Worm (Caenorhabditis elegans) whole organism, L1 larva: ENCODE measurements around the gene dpy-26.

ENCODE experiments used
- C16A3.4 ChIP-seq: fragments of 150-350 bp; optimal IDR thresholded peaks from 2 replicates; lab custom pipeline; 2014; ENCODE audit warnings: missing biosample characterization, missing genetic modification characterization
- C34B4.2 ChIP-seq: sonication (generic microtip); optimal IDR thresholded peaks from 2 replicates; lab custom pipeline; 2017; ENCODE audit warnings: mild to moderate bottlenecking, missing genetic modification characterization, missing compliant biosample characterization
- aha-1 ChIP-seq: fragments of 150-350 bp; optimal IDR thresholded peaks from 2 replicates; lab custom pipeline; 2014; ENCODE audit warnings: missing biosample characterization, missing genetic modification characterization
- blmp-1 ChIP-seq: fragments of 150-350 bp; optimal IDR thresholded peaks from 2 replicates; lab custom pipeline; 2014; ENCODE audit warnings: missing biosample characterization, missing genetic modification characterization
- dpl-1 ChIP-seq, 3 experiments: fragments of 150-350 bp in 2 of 3; sonication (generic microtip) in 1 of 3; optimal IDR thresholded peaks; 2 replicates each; lab custom pipeline; 2014 to 2017; ENCODE audit warnings: missing biosample characterization in 3 of 3, missing genetic modification characterization in 3 of 3, missing genetic modification reagents in 3 of 3
- dsc-1 ChIP-seq: sonication (generic microtip); optimal IDR thresholded peaks from 2 replicates; lab custom pipeline; 2016; ENCODE audit warnings: mild to moderate bottlenecking, missing genetic modification characterization, missing compliant biosample characterization
- efl-1 ChIP-seq, 4 experiments: fragments of 150-350 bp; optimal IDR thresholded peaks in 3 of 4; peaks in 1 of 4; 1 replicate in 1 of 4; 2 replicates in 3 of 4; lab custom pipeline; 2014; ENCODE audit warnings: missing biosample characterization in 2 of 4, missing genetic modification characterization in 2 of 4, missing genetic modification reagents in 2 of 4
- elt-2 ChIP-seq: sonication (generic microtip); optimal IDR thresholded peaks from 2 replicates; lab custom pipeline; 2016; ENCODE audit warnings: missing genetic modification characterization, mild to moderate bottlenecking, inconsistent platforms, missing compliant biosample characterization, missing genetic modification reagents
- elt-3 ChIP-seq, 6 experiments: fragments of 150-350 bp in 1 of 6; sonication (generic microtip); optimal IDR thresholded peaks; 2 replicates each; lab custom pipeline; 2017 to 2018; ENCODE audit warnings: missing biosample characterization in 6 of 6, missing genetic modification characterization in 6 of 6, inconsistent platforms in 1 of 6
- grh-1 ChIP-seq: fragments of 200-800 bp; sonication (Bioruptor generic); IDR thresholded peaks from 2 replicates; pipeline ENCODE4 v1.3.6; 2022; ENCODE audit warnings: missing genetic modification reagents, missing genetic modification characterization, missing compliant biosample characterization
- hlh-17 ChIP-seq: fragments of 200-800 bp; sonication (Bioruptor generic); optimal IDR thresholded peaks from 2 replicates; lab custom pipeline; 2018; ENCODE audit warnings: missing genetic modification characterization, mild to moderate bottlenecking, missing compliant biosample characterization, moderate library complexity, borderline replicate concordance
- hlh-4 ChIP-seq: sonication (generic microtip); optimal IDR thresholded peaks from 2 replicates; lab custom pipeline; 2016; ENCODE audit warnings: mild to moderate bottlenecking, missing genetic modification characterization, missing compliant biosample characterization
- jun-1 ChIP-seq: fragments of 150-350 bp; optimal IDR thresholded peaks from 2 replicates; lab custom pipeline; 2014; ENCODE audit warnings: missing biosample characterization, missing genetic modification reagents, missing genetic modification characterization
- lin-14 ChIP-seq: fragments of 200-800 bp; sonication (Bioruptor generic); optimal IDR thresholded peaks from 2 replicates; lab custom pipeline; 2018; ENCODE audit warnings: mild to moderate bottlenecking, missing genetic modification characterization, moderate library complexity, missing compliant biosample characterization
- lin-35 ChIP-seq, 2 experiments: fragments of 150-350 bp; optimal IDR thresholded peaks; 2 replicates each; lab custom pipeline; 2014; ENCODE audit warnings: missing biosample characterization in 2 of 2, missing genetic modification characterization in 2 of 2, missing genetic modification reagents in 2 of 2
- lsy-2 ChIP-seq, 2 experiments: fragments of 150-350 bp; optimal IDR thresholded peaks; 2 replicates each; lab custom pipeline; 2014; ENCODE audit warnings: missing biosample characterization in 2 of 2, missing genetic modification characterization in 2 of 2
- mef-2 ChIP-seq: fragments of 150-350 bp; optimal IDR thresholded peaks from 2 replicates; lab custom pipeline; 2014; ENCODE audit warnings: missing biosample characterization, missing genetic modification characterization
- mep-1 ChIP-seq: fragments of 150-350 bp; optimal IDR thresholded peaks from 2 replicates; lab custom pipeline; 2014; ENCODE audit warnings: missing biosample characterization, missing genetic modification characterization
- nhr-12 ChIP-seq: sonication (generic microtip); optimal IDR thresholded peaks from 2 replicates; lab custom pipeline; 2017; ENCODE audit warnings: missing biosample characterization, missing genetic modification characterization
- nhr-20 ChIP-seq: sonication (generic microtip); optimal IDR thresholded peaks from 2 replicates; lab custom pipeline; 2016; ENCODE audit warnings: mild to moderate bottlenecking, missing genetic modification characterization, missing compliant biosample characterization
- nhr-47 ChIP-seq: sonication (generic microtip); optimal IDR thresholded peaks from 2 replicates; lab custom pipeline; 2016; ENCODE audit warnings: mild to moderate bottlenecking, missing genetic modification characterization, moderate library complexity, missing compliant biosample characterization
- nhr-85 ChIP-seq: sonication (generic microtip); peaks from one replicate; lab custom pipeline; 2016; ENCODE audit warnings: missing genetic modification characterization, inconsistent platforms, missing compliant biosample characterization
- nhr-90 ChIP-seq: sonication (generic microtip); optimal IDR thresholded peaks from 2 replicates; lab custom pipeline; 2016; ENCODE audit warnings: mild to moderate bottlenecking, missing genetic modification characterization, missing compliant biosample characterization; ENCODE audit not compliant: poor library complexity
- snpc-4 ChIP-seq: fragments of 150-350 bp; optimal IDR thresholded peaks from 2 replicates; lab custom pipeline; 2014; ENCODE audit warnings: missing biosample characterization, missing genetic modification characterization
- snu-23 ChIP-seq: sonication (generic microtip); optimal IDR thresholded peaks from 2 replicates; lab custom pipeline; 2016; ENCODE audit warnings: missing genetic modification characterization, missing compliant biosample characterization
- tlp-1 ChIP-seq: fragments of 150-350 bp; optimal IDR thresholded peaks from 2 replicates; lab custom pipeline; 2014; ENCODE audit warnings: missing biosample characterization, missing genetic modification characterization
- ztf-4 ChIP-seq: fragments of 150-350 bp; optimal IDR thresholded peaks from 2 replicates; lab custom pipeline; 2014; ENCODE audit warnings: missing biosample characterization, missing genetic modification characterization

The dpy-26 gene

DNA sequence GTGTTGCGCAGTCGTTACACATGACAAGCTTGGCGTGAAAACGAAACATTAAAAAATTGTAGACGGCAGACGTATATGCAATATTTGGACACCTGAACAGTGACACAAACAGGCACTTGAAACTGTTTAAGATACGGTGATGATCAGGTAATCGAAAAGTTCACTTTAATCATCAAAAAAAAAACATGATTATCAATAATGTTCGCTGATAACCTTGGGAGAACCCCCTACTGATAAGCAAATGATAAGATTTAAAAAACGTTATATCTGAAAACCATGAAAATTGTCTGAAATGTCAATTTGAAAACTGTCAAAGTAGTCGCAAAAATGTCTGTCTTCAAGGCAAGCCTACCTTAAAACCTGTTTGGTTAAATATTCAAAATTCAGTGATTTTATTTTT lies 51.2 kb downstream of the dpy-26 start:
- TF ChIP-seq mef-2 (tag; lab: Kevin White, UChicago), result no peak
- peak; percentile 5 for TF ChIP-seq elt-2 (tag; lab: Kevin White, UChicago)

DNA sequence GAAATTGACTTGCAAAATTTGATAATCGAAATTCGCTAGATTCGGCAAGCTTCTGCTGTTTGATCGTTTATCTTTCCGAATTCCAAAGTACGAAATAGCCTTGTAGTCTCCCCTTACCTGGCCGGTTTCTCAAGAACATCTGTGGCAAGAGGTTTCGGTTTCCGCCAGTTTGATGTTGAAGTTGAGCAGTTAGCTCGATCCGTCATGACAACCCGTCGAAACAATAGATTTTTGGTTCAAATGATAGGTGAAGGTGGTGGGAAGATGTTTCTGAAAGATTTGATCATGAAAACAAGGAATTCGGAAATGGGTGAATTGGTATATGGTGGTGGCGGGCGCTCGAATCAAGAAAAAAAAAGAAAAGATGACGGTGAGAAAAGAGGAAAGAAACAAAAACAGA lies 52.7 kb downstream of the dpy-26 start, which contains the start of gene acs-20:
acs-20 (minus strand) TSS at position 270 of the 400 bp plus-strand sequence.
- TF ChIP-seq efl-1 (optimal IDR thresholded peaks at IDR 0.05; lab: Kevin White, UChicago) (no peak), efl-1 (GFP tag; optimal IDR thresholded peaks at IDR 0.05 in 1 of 2; lab: Kevin White, UChicago) (peak in 1 of 2 experiments; percentile 74), nhr-47 (tag; lab: Kevin White, UChicago) (no peak)
- TF ChIP-seq, all 84 proteins: peak for 1

DNA sequence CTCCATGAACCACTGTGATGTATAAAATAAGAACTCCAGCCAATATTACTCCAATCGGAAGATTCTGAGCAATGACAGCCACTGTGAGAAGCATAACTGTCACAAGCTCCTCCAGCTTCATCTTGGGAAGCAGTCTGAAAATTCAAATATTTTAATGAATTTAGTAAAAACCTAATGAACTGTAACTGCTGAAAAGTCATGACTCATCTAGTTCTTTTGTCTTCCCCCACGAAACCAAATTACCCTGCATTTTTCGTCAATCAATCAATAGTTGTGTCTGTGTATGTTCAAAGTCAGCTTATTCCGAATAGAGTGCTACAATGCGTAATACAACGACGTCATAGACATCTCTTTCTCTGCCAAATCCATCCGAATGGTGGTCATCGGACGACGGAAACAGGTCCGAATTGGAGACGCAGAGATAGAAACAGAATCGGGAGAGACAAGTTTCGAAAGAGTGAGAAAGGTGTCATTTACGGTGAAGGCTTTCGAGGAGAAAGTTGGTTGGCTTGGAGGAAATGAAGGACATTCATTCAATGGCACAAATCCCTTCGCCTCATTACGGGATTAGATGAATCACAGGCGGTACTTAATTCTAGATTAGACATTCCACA lies 54.4 kb downstream of the dpy-26 start:
- TF ChIP-seq C34B4.2, result no peak
- TF ChIP-seq dpl-1 (GFP tag; optimal IDR thresholded peaks at IDR 0.05; lab: Kevin White, UChicago), result peak in 2 of 3 experiments; percentile 0 to 33
- TF ChIP-seq elt-3 (tag; optimal IDR thresholded peaks at IDR 0.05; lab: Kevin White, UChicago), result peak in 1 of 6 experiments; percentile 28
- TF ChIP-seq lin-14 (GFP tag; lab: Kevin White, UChicago), result no peak
- peak; percentile 45 for TF ChIP-seq dsc-1 (tag; lab: Kevin White, UChicago)
- TF ChIP-seq nhr-12, result no peak
- peak; percentile 23 to 28 for TF ChIP-seq efl-1 (optimal IDR thresholded peaks at IDR 0.05; lab: Kevin White, UChicago)
- peak in 1 of 2 experiments; percentile 6 for TF ChIP-seq efl-1 (GFP tag; optimal IDR thresholded peaks at IDR 0.05 in 1 of 2; lab: Kevin White, UChicago)
- TF ChIP-seq lsy-2 (tag; optimal IDR thresholded peaks at IDR 0.05; lab: Kevin White, UChicago), result peak; percentile 16 to 54
- peak in 1 of 2 experiments; percentile 50 for TF ChIP-seq lin-35 (GFP tag; optimal IDR thresholded peaks at IDR 0.05; lab: Kevin White, UChicago)
- TF ChIP-seq nhr-85 (tag; lab: Kevin White, UChicago), result peak; percentile 80
- no peak for TF ChIP-seq aha-1 (tag; lab: Kevin White, UChicago)
- no peak for TF ChIP-seq hlh-4
- peak; percentile 67 for TF ChIP-seq grh-1 (GFP tag; lab: Robert Waterston, UW)
- no peak for TF ChIP-seq hlh-17
- peak; percentile 73 for TF ChIP-seq mep-1 (tag; lab: Kevin White, UChicago)
- peak; percentile 18 for TF ChIP-seq snu-23 (GFP tag; lab: Kevin White, UChicago)
- no peak for TF ChIP-seq C16A3.4
- no peak for TF ChIP-seq tlp-1 (tag; lab: Kevin White, UChicago)
- TF ChIP-seq blmp-1 (tag; lab: Kevin White, UChicago), result peak; percentile 99
- peak; percentile 19 for TF ChIP-seq nhr-90 (tag; lab: Kevin White, UChicago)
- TF ChIP-seq jun-1 (tag; lab: Kevin White, UChicago), result peak; percentile 15
- TF ChIP-seq snpc-4, result no peak
- TF ChIP-seq ztf-4 (tag; lab: Kevin White, UChicago), result peak; percentile 56
- peak; percentile 15 for TF ChIP-seq nhr-20 (tag; lab: Kevin White, UChicago)
